Fruit fly (Drosophila melanogaster) whole organism, embryonic: ENCODE results near the gene CG6962.

ENCODE experiments used
- Ada2b ChIP-seq: fragments of 200-800 bp; sonication (Bioruptor generic); IDR thresholded peaks from 2 replicates; pipeline ENCODE4 v1.3.6; 2022; ENCODE audit warnings: missing biosample characterization, missing genetic modification characterization
- Atf-2 ChIP-seq: fragments of 200-800 bp; sonication (Bioruptor generic); optimal IDR thresholded peaks from 2 replicates; lab custom pipeline; 2016; ENCODE audit warnings: missing biosample characterization, missing genetic modification characterization
- Blimp-1 ChIP-seq: fragments of 200-800 bp; sonication (Bioruptor generic); optimal IDR thresholded peaks from 3 replicates; lab custom pipeline; 2018; ENCODE audit warnings: missing biosample characterization, missing genetic modification characterization, mild to moderate bottlenecking, moderate library complexity, missing genetic modification reagents
- CG10147 ChIP-seq: fragments of 200-800 bp; sonication (Bioruptor generic); optimal IDR thresholded peaks from 2 replicates; lab custom pipeline; 2019; ENCODE audit warnings: missing biosample characterization, mild to moderate bottlenecking, missing genetic modification characterization, moderate library complexity
- CG10543 ChIP-seq: fragments of 200-800 bp; sonication (Bioruptor generic); optimal IDR thresholded peaks from 3 replicates; lab custom pipeline; 2017; ENCODE audit warnings: missing biosample characterization, mild to moderate bottlenecking, missing genetic modification characterization, moderate library complexity
- CG10959 ChIP-seq: fragments of 200-800 bp; sonication (Bioruptor generic); IDR thresholded peaks from 2 replicates; pipeline ENCODE4 v1.3.6; 2022; ENCODE audit warnings: missing biosample characterization, missing genetic modification characterization
- CG13624 ChIP-seq: fragments of 200-800 bp; sonication (Bioruptor generic); optimal IDR thresholded peaks from 2 replicates; lab custom pipeline; 2016; ENCODE audit warnings: missing biosample characterization, missing genetic modification characterization
- CG14667 ChIP-seq: fragments of 200-800 bp; sonication (Bioruptor generic); IDR thresholded peaks from 2 replicates; pipeline ENCODE4 v1.3.6; 2022; ENCODE audit warnings: missing biosample characterization, missing genetic modification characterization
- CG17385 ChIP-seq: fragments of 200-800 bp; sonication (Bioruptor generic); optimal IDR thresholded peaks from 3 replicates; lab custom pipeline; 2018; ENCODE audit warnings: missing biosample characterization, mild to moderate bottlenecking, missing genetic modification characterization
- CG17829 ChIP-seq: fragments of 200-800 bp; optimal IDR thresholded peaks from 2 replicates; lab custom pipeline; 2019; ENCODE audit warnings: missing biosample characterization, mild to moderate bottlenecking, missing genetic modification characterization, moderate library complexity
- CG18476 ChIP-seq: fragments of 200-800 bp; sonication (Bioruptor generic); optimal IDR thresholded peaks from 2 replicates; lab custom pipeline; 2016; ENCODE audit warnings: missing biosample characterization, mild to moderate bottlenecking, missing genetic modification characterization
- CG18764 ChIP-seq: fragments of 200-800 bp; sonication (Bioruptor generic); optimal IDR thresholded peaks from 3 replicates; lab custom pipeline; 2016; ENCODE audit warnings: missing biosample characterization, missing genetic modification characterization
- CG2199 ChIP-seq: fragments of 200-800 bp; sonication (Bioruptor generic); IDR thresholded peaks from 3 replicates; pipeline ENCODE4 v1.3.6; 2022; ENCODE audit warnings: missing biosample characterization, missing genetic modification characterization
- CG4730 ChIP-seq: fragments of 200-800 bp; sonication (Bioruptor generic); IDR thresholded peaks from 2 replicates; pipeline ENCODE4 v1.3.6; 2022; ENCODE audit warnings: missing biosample characterization, missing genetic modification characterization
- CG4854 ChIP-seq: fragments of 200-800 bp; sonication (Bioruptor generic); optimal IDR thresholded peaks from 2 replicates; lab custom pipeline; 2016; ENCODE audit warnings: missing biosample characterization, missing genetic modification characterization, inconsistent platforms
- CG5180 ChIP-seq: fragments of 200-800 bp; sonication (Bioruptor generic); optimal IDR thresholded peaks from 3 replicates; lab custom pipeline; 2017; ENCODE audit warnings: missing biosample characterization, missing genetic modification characterization, mild to moderate bottlenecking, moderate library complexity, missing genetic modification reagents
- CG6683 ChIP-seq: fragments of 200-800 bp; sonication (Bioruptor generic); optimal IDR thresholded peaks from 2 replicates; lab custom pipeline; 2017; ENCODE audit warnings: missing biosample characterization, mild to moderate bottlenecking, missing genetic modification characterization, missing genetic modification reagents
- CG6689 ChIP-seq: fragments of 200-800 bp; sonication (Bioruptor generic); IDR thresholded peaks from 2 replicates; pipeline ENCODE4 v1.3.6; 2022; ENCODE audit warnings: missing biosample characterization, missing genetic modification characterization
- CG8290 ChIP-seq, 3 experiments: fragments of 200-800 bp; sonication (Bioruptor generic); optimal IDR thresholded peaks; 2 replicates each; lab custom pipeline; 2016 to 2019; ENCODE audit warnings: missing biosample characterization in 3 of 3, missing genetic modification characterization in 3 of 3, mild to moderate bottlenecking in 2 of 3, moderate library complexity in 1 of 3
- Dip2 ChIP-seq: fragments of 200-800 bp; sonication (Bioruptor generic); IDR thresholded peaks from 2 replicates; pipeline ENCODE4 v1.3.6; 2022; ENCODE audit warnings: missing biosample characterization, missing genetic modification characterization
- Doc3 ChIP-seq: fragments of 200-800 bp; sonication (Bioruptor generic); IDR thresholded peaks from 3 replicates; pipeline ENCODE4 v1.3.6; 2022; ENCODE audit warnings: missing biosample characterization, missing genetic modification characterization; ENCODE audit not compliant: partially characterized antibody
- Dp ChIP-seq: fragments of 200-800 bp; sonication (Bioruptor generic); optimal IDR thresholded peaks from 2 replicates; lab custom pipeline; 2018; ENCODE audit warnings: missing biosample characterization, mild to moderate bottlenecking, missing genetic modification characterization, moderate library complexity
- Dref ChIP-seq: fragments of 200-800 bp; sonication (Bioruptor generic); IDR thresholded peaks from 2 replicates; pipeline ENCODE4 v1.3.6; 2022; ENCODE audit warnings: missing biosample characterization, missing genetic modification characterization
- Gsc ChIP-seq: fragments of 200-800 bp; sonication (Bioruptor generic); IDR thresholded peaks from 2 replicates; pipeline ENCODE4 v1.3.6; 2022; ENCODE audit warnings: missing biosample characterization, missing genetic modification characterization
- HLH3B ChIP-seq: fragments of 200-800 bp; sonication (Bioruptor generic); IDR thresholded peaks from 2 replicates; pipeline ENCODE4 v1.3.6; 2022; ENCODE audit warnings: missing biosample characterization, missing genetic modification characterization
- Hr39 ChIP-seq: fragments of >200 bp; optimal IDR thresholded peaks from 2 replicates; lab custom pipeline; 2017
- Lim3 ChIP-seq: fragments of 200-800 bp; sonication (Bioruptor generic); IDR thresholded peaks from 2 replicates; pipeline ENCODE4 v1.3.6; 2022; ENCODE audit warnings: missing biosample characterization, missing genetic modification characterization
- MTF-1 ChIP-seq: fragments of 200-800 bp; sonication (Bioruptor generic); optimal IDR thresholded peaks from 2 replicates; lab custom pipeline; 2018; ENCODE audit warnings: missing biosample characterization, mild to moderate bottlenecking, missing genetic modification characterization, borderline replicate concordance
- NC2α ChIP-seq: fragments of 200-800 bp; sonication (Bioruptor generic); optimal IDR thresholded peaks from 2 replicates; lab custom pipeline; 2016; ENCODE audit warnings: missing biosample characterization, missing genetic modification characterization
- NFAT ChIP-seq: fragments of 200-800 bp; sonication (Bioruptor generic); IDR thresholded peaks from 2 replicates; pipeline ENCODE4 v1.3.6; 2022; ENCODE audit warnings: missing biosample characterization, missing genetic modification characterization
- Six4 ChIP-seq: fragments of 200-800 bp; sonication (Bioruptor generic); optimal IDR thresholded peaks from 2 replicates; lab custom pipeline; 2016; ENCODE audit warnings: missing biosample characterization, missing genetic modification characterization
- Taf1 ChIP-seq: fragments of 200-800 bp; sonication (Bioruptor generic); IDR thresholded peaks from 2 replicates; pipeline ENCODE4 v1.3.6; 2022; ENCODE audit warnings: missing biosample characterization, missing genetic modification characterization
- Vsx1 ChIP-seq: fragments of 200-800 bp; sonication (Bioruptor generic); optimal IDR thresholded peaks from 2 replicates; lab custom pipeline; 2017; ENCODE audit warnings: missing biosample characterization, mild to moderate bottlenecking, missing genetic modification characterization, missing genetic modification reagents
- aop ChIP-seq: fragments of 200-800 bp; sonication (Bioruptor generic); IDR thresholded peaks from 2 replicates; pipeline ENCODE4 v1.3.6; 2022; ENCODE audit warnings: missing biosample characterization, missing genetic modification characterization
- ato ChIP-seq: fragments of 200-800 bp; sonication (Bioruptor generic); IDR thresholded peaks from 2 replicates; pipeline ENCODE4 v1.3.6; 2022; ENCODE audit warnings: missing biosample characterization, missing genetic modification characterization; ENCODE audit not compliant: partially characterized antibody
- da ChIP-seq: fragments of 200-800 bp; sonication (Bioruptor generic); optimal IDR thresholded peaks from 2 replicates; lab custom pipeline; 2016; ENCODE audit warnings: missing biosample characterization, missing genetic modification characterization
- dysf ChIP-seq: fragments of 200-800 bp; sonication (Bioruptor generic); IDR thresholded peaks from 3 replicates; pipeline ENCODE4 v1.3.6; 2022; ENCODE audit warnings: missing biosample characterization, missing genetic modification characterization
- ems ChIP-seq: fragments of 200-800 bp; sonication (Bioruptor generic); optimal IDR thresholded peaks from 3 replicates; lab custom pipeline; 2016; ENCODE audit warnings: missing biosample characterization, missing genetic modification characterization
- fd102C ChIP-seq: fragments of 200-800 bp; sonication (Bioruptor generic); optimal IDR thresholded peaks from 2 replicates; lab custom pipeline; 2018; ENCODE audit warnings: missing biosample characterization, mild to moderate bottlenecking, missing genetic modification characterization, moderate library complexity
- gcm2 ChIP-seq: fragments of 200-800 bp; sonication (Bioruptor generic); optimal IDR thresholded peaks from 2 replicates; lab custom pipeline; 2016; ENCODE audit warnings: missing biosample characterization, missing genetic modification characterization
- kah ChIP-seq: fragments of 200-800 bp; sonication (Bioruptor generic); optimal IDR thresholded peaks from 2 replicates; lab custom pipeline; 2018; ENCODE audit warnings: missing biosample characterization, mild to moderate bottlenecking, missing genetic modification characterization
- knrl ChIP-seq: fragments of 200-800 bp; sonication (Bioruptor generic); IDR thresholded peaks from 3 replicates; pipeline ENCODE4 v1.3.6; 2022; ENCODE audit warnings: missing biosample characterization, missing genetic modification characterization; ENCODE audit not compliant: partially characterized antibody
- nerfin-2 ChIP-seq: fragments of 200-800 bp; sonication (Bioruptor generic); IDR thresholded peaks from 2 replicates; pipeline ENCODE4 v1.3.6; 2022; ENCODE audit warnings: missing biosample characterization, missing genetic modification characterization; ENCODE audit not compliant: partially characterized antibody
- pan ChIP-seq, 4 experiments: fragments of >200 bp in 3 of 4; fragments of 200-800 bp in 1 of 4; sonication (Bioruptor generic) in 1 of 4; optimal IDR thresholded peaks in 3 of 4; IDR thresholded peaks in 1 of 4; 2 replicates each; pipeline versions ENCODE4 v1.3.6 to Lab custom; 2017 to 2022; ENCODE audit warnings: missing biosample characterization in 2 of 4, missing genetic modification characterization in 2 of 4, mixed read lengths in 1 of 4
- peb ChIP-seq: fragments of 200-800 bp; sonication (Bioruptor generic); IDR thresholded peaks from 2 replicates; pipeline ENCODE4 v1.3.6; 2022; ENCODE audit warnings: missing biosample characterization, missing genetic modification characterization
- psq ChIP-seq: fragments of 200-800 bp; sonication (Bioruptor generic); optimal IDR thresholded peaks from 2 replicates; lab custom pipeline; 2017; ENCODE audit warnings: missing biosample characterization, missing genetic modification characterization
- row ChIP-seq: fragments of 200-800 bp; sonication (Bioruptor generic); IDR thresholded peaks from 3 replicates; pipeline ENCODE4 v1.3.6; 2022; ENCODE audit warnings: missing biosample characterization, missing genetic modification characterization
- ttk ChIP-seq: fragments of 200-800 bp; sonication (Bioruptor generic); IDR thresholded peaks from 2 replicates; pipeline ENCODE4 v2.1.2; 2022; ENCODE audit warnings: missing biosample characterization, missing genetic modification characterization

Gene CG6962

DNA sequence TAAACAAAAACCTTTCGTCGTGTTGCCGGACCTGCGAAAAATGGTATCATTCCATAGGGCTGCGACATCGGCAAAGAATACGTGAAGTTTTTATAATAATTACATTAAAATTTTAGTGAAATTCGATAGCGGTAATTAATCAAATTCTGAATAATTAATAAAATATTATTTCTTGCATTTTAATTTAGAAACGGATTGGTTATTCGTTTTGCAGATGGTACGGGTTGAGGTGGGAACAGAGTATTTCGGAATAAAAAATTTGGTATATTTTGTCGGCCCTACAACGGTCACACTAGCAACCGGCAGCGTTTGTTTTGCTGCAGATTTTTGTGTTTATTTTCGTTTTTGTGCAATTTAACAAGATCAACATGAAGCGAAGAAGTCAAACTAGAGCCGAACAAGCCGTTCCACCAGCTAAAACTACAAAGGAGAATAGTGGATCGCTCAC lies at the start of gene CG6962, which contains the start of gene CG31368 (continued):
- TF ChIP-seq ttk (peak; percentile 71), Lim3 (GFP tag; lab: Robert Waterston, UW) (no peak), NFAT (GFP tag; lab: Robert Waterston, UW) (peak; percentile 84), CG10959 (peak; percentile 37; the same call in 1 of the 2 replicates), CG18764 (GFP tag; lab: Kevin White, UChicago) (peak; percentile 76), peb (GFP tag; lab: Robert Waterston, UW) (peak; percentile 25; the same call in 1 of the 2 replicates), Dp (GFP tag; lab: Kevin White, UChicago) (peak; percentile 44), Blimp-1 (peak; percentile 73), CG5180 (GFP tag; lab: Kevin White, UChicago) (peak; percentile 20), kah (peak; percentile 84), CG8290 (GFP tag; optimal IDR thresholded peaks at IDR 0.05; lab: Kevin White, UChicago) (peak; percentile 66), CG8290 (tag; optimal IDR thresholded peaks at IDR 0.05; lab: Kevin White, UChicago) (no peak), CG10543 (peak; percentile 73), dysf (GFP tag; lab: Robert Waterston, UW) (peak; percentile 80), HLH3B (GFP tag; lab: Robert Waterston, UW) (peak; percentile 82), Dip2 (GFP tag; lab: Robert Waterston, UW) (no peak), row (peak; percentile 95), pan (optimal IDR thresholded peaks at IDR 0.05; lab: Kevin White, UChicago) (no peak), pan (GFP tag; optimal IDR thresholded peaks at IDR 0.05 in 1 of 2, IDR thresholded peaks at IDR 0.05 in 1 of 2) (peak in 1 of 2 experiments; percentile 81), Gsc (GFP tag; lab: Robert Waterston, UW) (peak; percentile 37; the same call in 1 of the 2 replicates), MTF-1 (GFP tag; lab: Kevin White, UChicago) (peak; percentile 37), CG6689 (peak; percentile 75), CG10147 (GFP tag; lab: Kevin White, UChicago) (peak; percentile 85), Ada2b (GFP tag; lab: Robert Waterston, UW) (peak; percentile 82), Doc3 (GFP tag; lab: Robert Waterston, UW) (no peak), psq (GFP tag; lab: Kevin White, UChicago) (peak; percentile 68), CG2199 (GFP tag; lab: Robert Waterston, UW) (no peak; the same call in 2 of the 3 replicates), knrl (GFP tag; lab: Robert Waterston, UW) (peak; percentile 54; the same call in 1 of the 3 replicates), Atf-2 (peak; percentile 68), CG14667 (GFP tag; lab: Robert Waterston, UW) (peak; percentile 67; the same call in 1 of the 2 replicates), Dref (GFP tag; lab: Robert Waterston, UW) (peak; percentile 30), da (GFP tag; lab: Kevin White, UChicago) (peak; percentile 10), fd102C (GFP tag; lab: Kevin White, UChicago) (peak; percentile 27)

DNA sequence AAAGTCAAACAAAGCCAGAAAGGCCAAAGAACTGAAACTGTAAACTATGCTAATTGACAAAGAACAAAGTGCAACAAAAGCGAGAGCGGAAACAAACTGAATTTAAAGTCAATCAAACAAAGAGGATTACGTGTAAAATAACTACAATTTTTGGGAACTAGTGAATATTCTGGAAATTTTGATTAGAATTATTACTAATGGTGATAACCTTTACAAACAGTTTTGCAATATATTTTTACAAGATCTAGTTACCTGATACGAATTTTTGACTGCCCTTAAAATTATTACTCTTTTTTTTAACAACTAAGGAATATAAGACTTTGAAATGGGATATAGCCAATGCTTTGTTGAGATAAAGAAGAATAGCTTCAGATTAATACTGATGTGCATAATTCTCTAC lies 48.6 kb upstream of the CG6962 start, which contains the start of gene CG14731:
Gene CG14731 (plus strand): TSS at position 301 of the 400 bp plus-strand sequence.
- TF ChIP-seq nerfin-2 (GFP tag; lab: Robert Waterston, UW) = no peak
- TF ChIP-seq CG17385 = no peak
- TF ChIP-seq CG6683 (GFP tag; lab: Kevin White, UChicago) = no peak
- no peak for TF ChIP-seq gcm2 (GFP tag; lab: Kevin White, UChicago)
- no peak for TF ChIP-seq Hr39 (lab: Kevin White, UChicago)
- no peak for TF ChIP-seq CG4854 (GFP tag; lab: Kevin White, UChicago)
- no peak for TF ChIP-seq CG13624
- no peak for TF ChIP-seq ems (GFP tag; lab: Kevin White, UChicago)
- TF ChIP-seq CG18476 (GFP tag; lab: Kevin White, UChicago) = no peak
- no peak for TF ChIP-seq CG4730 (GFP tag; lab: Robert Waterston, UW)
- no peak for TF ChIP-seq CG17829 (tag; lab: Kevin White, UChicago)
- TF ChIP-seq aop = no peak
- TF ChIP-seq Six4 (GFP tag; lab: Kevin White, UChicago) = no peak
- no peak for TF ChIP-seq NC2α
- TF ChIP-seq Taf1 = no peak
- no peak for TF ChIP-seq ato
- TF ChIP-seq Atf-2 = no peak
- TF ChIP-seq Blimp-1 = no peak
- no peak for TF ChIP-seq Vsx1 (GFP tag; lab: Kevin White, UChicago)
